Fruit fly (Drosophila melanogaster) whole organism, prepupa: ENCODE results near the gene Zpr1.

ENCODE experiments used
- CG10669 ChIP-seq: fragments of 200-800 bp; sonication (Bioruptor generic); optimal IDR thresholded peaks from 3 replicates; lab custom pipeline; 2018; ENCODE audit warnings: missing biosample characterization, mild to moderate bottlenecking, missing genetic modification characterization, moderate library complexity
- CG11294 ChIP-seq: fragments of 200-800 bp; sonication (Bioruptor generic); IDR thresholded peaks from 2 replicates; pipeline ENCODE4 v1.3.6; 2022; ENCODE audit warnings: missing biosample characterization, missing genetic modification characterization
- CG11762 ChIP-seq: fragments of 200-800 bp; sonication (Bioruptor generic); optimal IDR thresholded peaks from 3 replicates; lab custom pipeline; 2016; ENCODE audit warnings: missing biosample characterization, missing genetic modification characterization; ENCODE audit not compliant: insufficient read depth
- CG11902 ChIP-seq: fragments of 200-800 bp; sonication (Bioruptor generic); optimal IDR thresholded peaks from 3 replicates; lab custom pipeline; 2016; ENCODE audit warnings: missing biosample characterization, missing genetic modification characterization
- CG1621 ChIP-seq: fragments of 200-800 bp; sonication (Bioruptor generic); optimal IDR thresholded peaks from 3 replicates; lab custom pipeline; 2018; ENCODE audit warnings: missing biosample characterization, mild to moderate bottlenecking, missing genetic modification characterization
- CG16779 ChIP-seq: fragments of 200-800 bp; sonication (Bioruptor generic); optimal IDR thresholded peaks from 3 replicates; lab custom pipeline; 2017; ENCODE audit warnings: missing biosample characterization, mild to moderate bottlenecking, missing genetic modification characterization
- CG3032 ChIP-seq: fragments of 200-800 bp; optimal IDR thresholded peaks from 2 replicates; lab custom pipeline; 2019; ENCODE audit warnings: missing biosample characterization, mild to moderate bottlenecking, missing genetic modification characterization, moderate library complexity
- CG31627 ChIP-seq: fragments of 200-800 bp; sonication (Bioruptor generic); optimal IDR thresholded peaks from 3 replicates; lab custom pipeline; 2016; ENCODE audit warnings: missing biosample characterization, missing genetic modification characterization
- CG32006 ChIP-seq: fragments of 200-800 bp; sonication (Bioruptor generic); optimal IDR thresholded peaks from 3 replicates; lab custom pipeline; 2017; ENCODE audit warnings: missing biosample characterization, mild to moderate bottlenecking, missing genetic modification characterization
- CG34406 ChIP-seq: fragments of 200-800 bp; sonication (Bioruptor generic); optimal IDR thresholded peaks from 3 replicates; lab custom pipeline; 2016; ENCODE audit warnings: missing biosample characterization, missing genetic modification characterization
- CG3919 ChIP-seq: fragments of 200-800 bp; sonication (Bioruptor generic); optimal IDR thresholded peaks from 3 replicates; lab custom pipeline; 2016; ENCODE audit warnings: missing biosample characterization, missing genetic modification characterization
- CG6276 ChIP-seq: fragments of 200-800 bp; sonication (Bioruptor generic); optimal IDR thresholded peaks from 2 replicates; lab custom pipeline; 2017; ENCODE audit warnings: missing biosample characterization, mild to moderate bottlenecking, missing genetic modification characterization
- CG6854 ChIP-seq: fragments of 200-800 bp; sonication (Bioruptor generic); optimal IDR thresholded peaks from 2 replicates; lab custom pipeline; 2017; ENCODE audit warnings: missing biosample characterization, mild to moderate bottlenecking, missing genetic modification characterization
- CG7368 ChIP-seq: fragments of 200-800 bp; sonication (Bioruptor generic); optimal IDR thresholded peaks from 3 replicates; lab custom pipeline; 2016; ENCODE audit warnings: missing biosample characterization, missing genetic modification characterization
- CG8119 ChIP-seq: fragments of 200-800 bp; sonication (Bioruptor generic); IDR thresholded peaks from 3 replicates; pipeline ENCODE4 v1.3.6; 2022; ENCODE audit warnings: missing biosample characterization, missing genetic modification characterization
- CG9139 ChIP-seq: fragments of 200-800 bp; sonication (Bioruptor generic); optimal IDR thresholded peaks from 3 replicates; lab custom pipeline; 2017; ENCODE audit warnings: missing biosample characterization, mild to moderate bottlenecking, missing genetic modification characterization
- Eip75B ChIP-seq: fragments of 200-800 bp; sonication (Bioruptor generic); optimal IDR thresholded peaks from 3 replicates; lab custom pipeline; 2016; ENCODE audit warnings: missing biosample characterization, missing genetic modification characterization
- Eip78C ChIP-seq: fragments of 200-800 bp; sonication (Bioruptor generic); peaks from one replicate; lab custom pipeline; 2016; ENCODE audit warnings: missing biosample characterization, missing genetic modification characterization
- Ets21C ChIP-seq: fragments of 200-800 bp; sonication (Bioruptor generic); optimal IDR thresholded peaks from 3 replicates; lab custom pipeline; 2016; ENCODE audit warnings: missing biosample characterization, missing genetic modification characterization
- Ets96B ChIP-seq: fragments of 200-800 bp; optimal IDR thresholded peaks from 2 replicates; lab custom pipeline; 2019; ENCODE audit warnings: missing biosample characterization, mild to moderate bottlenecking, missing genetic modification characterization, moderate library complexity
- Hr38 ChIP-seq: sonication (Bioruptor generic); optimal IDR thresholded peaks from 2 replicates; lab custom pipeline; 2016; ENCODE audit warnings: missing biosample characterization, missing genetic modification characterization
- Hr4 ChIP-seq: fragments of 200-800 bp; sonication (Bioruptor generic); optimal IDR thresholded peaks from 3 replicates; lab custom pipeline; 2016; ENCODE audit warnings: missing biosample characterization, missing genetic modification characterization
- Lpt ChIP-seq: fragments of 200-800 bp; sonication (Bioruptor generic); optimal IDR thresholded peaks from 3 replicates; lab custom pipeline; 2016; ENCODE audit warnings: missing biosample characterization, missing genetic modification characterization
- Met ChIP-seq: fragments of 200-800 bp; sonication (Bioruptor generic); optimal IDR thresholded peaks from 3 replicates; lab custom pipeline; 2016; ENCODE audit warnings: missing biosample characterization, missing genetic modification characterization
- Sox102F ChIP-seq: fragments of 200-800 bp; sonication (Bioruptor generic); optimal IDR thresholded peaks from 2 replicates; lab custom pipeline; 2016; ENCODE audit warnings: missing biosample characterization, mild to moderate bottlenecking, missing genetic modification characterization
- Sox15 ChIP-seq: fragments of 200-800 bp; sonication (Bioruptor generic); optimal IDR thresholded peaks from 3 replicates; lab custom pipeline; 2016; ENCODE audit warnings: missing biosample characterization, missing genetic modification characterization
- acj6 ChIP-seq: fragments of 200-800 bp; sonication (Bioruptor generic); optimal IDR thresholded peaks from 3 replicates; lab custom pipeline; 2016; ENCODE audit warnings: missing biosample characterization, missing genetic modification characterization
- cyc ChIP-seq: fragments of 200-800 bp; sonication (Bioruptor generic); optimal IDR thresholded peaks from 3 replicates; lab custom pipeline; 2016; ENCODE audit warnings: missing biosample characterization, missing genetic modification characterization
- dac ChIP-seq: fragments of 200-800 bp; sonication (Bioruptor generic); optimal IDR thresholded peaks from 2 replicates; lab custom pipeline; 2017; ENCODE audit warnings: missing biosample characterization, mild to moderate bottlenecking, missing genetic modification characterization
- eg ChIP-seq: fragments of 200-800 bp; sonication (Bioruptor generic); IDR thresholded peaks from 3 replicates; pipeline ENCODE4 v1.3.6; 2022; ENCODE audit warnings: missing biosample characterization, missing genetic modification characterization
- fd59A ChIP-seq: fragments of 200-800 bp; sonication (Bioruptor generic); optimal IDR thresholded peaks from 2 replicates; lab custom pipeline; 2017; ENCODE audit warnings: missing biosample characterization, mild to moderate bottlenecking, missing genetic modification characterization, missing genetic modification reagents
- fkh ChIP-seq: fragments of 200-800 bp; sonication (Bioruptor generic); optimal IDR thresholded peaks from 3 replicates; lab custom pipeline; 2017; ENCODE audit warnings: missing biosample characterization, mild to moderate bottlenecking, missing genetic modification characterization, moderate library complexity
- pdm3 ChIP-seq: fragments of 200-800 bp; sonication (Bioruptor generic); optimal IDR thresholded peaks from 3 replicates; lab custom pipeline; 2016; ENCODE audit warnings: missing biosample characterization, missing genetic modification characterization
- salr ChIP-seq, 2 experiments: fragments of 200-800 bp; sonication (Bioruptor generic); optimal IDR thresholded peaks; 3 replicates each; lab custom pipeline; 2016 to 2018; ENCODE audit warnings: missing biosample characterization in 2 of 2, missing genetic modification characterization in 2 of 2, mild to moderate bottlenecking in 1 of 2
- ss ChIP-seq, 2 experiments: fragments of 200-800 bp; sonication (Bioruptor generic); optimal IDR thresholded peaks; 2 replicates in 1 of 2; 3 replicates in 1 of 2; lab custom pipeline; 2017 to 2018; ENCODE audit warnings: mild to moderate bottlenecking in 2 of 2, missing biosample characterization in 2 of 2, missing genetic modification characterization in 2 of 2, moderate library complexity in 1 of 2
- svp ChIP-seq: fragments of 200-800 bp; sonication (Bioruptor generic); peaks from one replicate; lab custom pipeline; 2016; ENCODE audit warnings: missing biosample characterization, missing genetic modification characterization
- vri ChIP-seq: fragments of 200-800 bp; sonication (Bioruptor generic); optimal IDR thresholded peaks from 3 replicates; lab custom pipeline; 2016; ENCODE audit warnings: missing biosample characterization, mild to moderate bottlenecking, missing genetic modification characterization

The Zpr1 gene

dm6 chrX:9190555-9191184, 28.8 kb upstream of the Zpr1 start, which contains the start of gene CG12115:
Gene CG12115 (minus strand): TSS chrX:9190605.
- TF ChIP-seq CG7368, result no peak
- TF ChIP-seq CG9139 (GFP tag; lab: Kevin White, UChicago), result no peak
- TF ChIP-seq vri, result peak; percentile 13
- TF ChIP-seq CG3032 (tag; lab: Kevin White, UChicago), result no peak
- TF ChIP-seq Eip78C (GFP tag; lab: Kevin White, UChicago), result no peak

- TF ChIP-seq CG8119 (GFP tag; lab: Robert Waterston, UW), result no peak
- no peak for TF ChIP-seq Hr4
- TF ChIP-seq Hr38 (GFP tag; lab: Kevin White, UChicago), result no peak
- TF ChIP-seq acj6 (GFP tag; lab: Kevin White, UChicago), result no peak
- no peak for TF ChIP-seq Ets21C (GFP tag; lab: Kevin White, UChicago)
These were observed 25.5 kb upstream of the Zpr1 start for dm6 chrX:9187429-9187828.

- no peak for TF ChIP-seq CG9139 (GFP tag; lab: Kevin White, UChicago)
- TF ChIP-seq Lpt (GFP tag; lab: Kevin White, UChicago), result no peak
- TF ChIP-seq CG32006 (GFP tag; lab: Kevin White, UChicago), result no peak
- TF ChIP-seq Eip78C (GFP tag; lab: Kevin White, UChicago), result no peak
- no peak for TF ChIP-seq CG8119 (GFP tag; lab: Robert Waterston, UW)
- no peak for TF ChIP-seq Ets96B (tag; lab: Kevin White, UChicago)
- TF ChIP-seq CG11762 (GFP tag; lab: Kevin White, UChicago), result no peak
- no peak for TF ChIP-seq fd59A
- no peak for TF ChIP-seq CG11902 (GFP tag; lab: Kevin White, UChicago)
- no peak for TF ChIP-seq Met
- no peak for TF ChIP-seq CG10669 (GFP tag; lab: Kevin White, UChicago)
- TF ChIP-seq CG34406, result no peak
- TF ChIP-seq CG3919 (GFP tag; lab: Kevin White, UChicago), result no peak
- TF ChIP-seq cyc (GFP tag; lab: Kevin White, UChicago), result no peak
- TF ChIP-seq vri, result no peak
These were observed 6.4 kb upstream of the Zpr1 start for dm6 chrX:9168273-9168672.

- TF ChIP-seq CG34406, result no peak
- peak; percentile 8; the same call in 1 of the 3 replicates for TF ChIP-seq eg
These were observed 2.9 kb upstream of the Zpr1 start for dm6 chrX:9164510-9165506.

dm6 chrX:9163645-9164509, 2.0 kb upstream of the Zpr1 start:
- TF ChIP-seq Sox102F (GFP tag; lab: Kevin White, UChicago) (no peak), Lpt (GFP tag; lab: Kevin White, UChicago) (no peak), CG9139 (GFP tag; lab: Kevin White, UChicago) (peak; percentile 41), CG7368 (no peak), CG6276 (peak; percentile 64), CG11294 (GFP tag; lab: Robert Waterston, UW) (no peak), fkh (no peak), CG11902 (GFP tag; lab: Kevin White, UChicago) (no peak), Sox15 (no peak), Hr38 (GFP tag; lab: Kevin White, UChicago) (no peak), ss (GFP tag; optimal IDR thresholded peaks at IDR 0.05; lab: Kevin White, UChicago) (peak; percentile 45 to 56), Ets96B (tag; lab: Kevin White, UChicago) (peak; percentile 21), CG1621 (tag; lab: Kevin White, UChicago) (no peak), Eip78C (GFP tag; lab: Kevin White, UChicago) (peak; percentile 74), CG6854 (GFP tag; lab: Kevin White, UChicago) (peak; percentile 20), salr (GFP tag; optimal IDR thresholded peaks at IDR 0.05; lab: Kevin White, UChicago) (peak in 1 of 2 experiments; percentile 38), fd59A (peak; percentile 10), CG11762 (GFP tag; lab: Kevin White, UChicago) (no peak), Eip75B (no peak), svp (no peak), dac (GFP tag; lab: Kevin White, UChicago) (no peak), pdm3 (GFP tag; lab: Kevin White, UChicago) (no peak), CG31627 (no peak), Met (no peak), CG16779 (tag; lab: Kevin White, UChicago) (peak; percentile 37)
